Worm (Caenorhabditis elegans): ENCODE data around the gene rig-4.

ce11 chrIV:8006161-8006560, 2.2 kb upstream of the rig-4 start:
- no peak for TF ChIP-seq him-1 (tag; optimal IDR thresholded peaks at IDR 0.05)
- TF ChIP-seq snpc-1.1 (tag; optimal IDR thresholded peaks at IDR 0.05; ENCODE audit: insufficient read depth): no peak
- no peak for TF ChIP-seq aptf-3 (GFP tag; IDR thresholded peaks at IDR 0.05)
- no peak for TF ChIP-seq sea-2 (GFP tag; IDR thresholded peaks at IDR 0.05)
- no peak for TF ChIP-seq mel-28 (tag; optimal IDR thresholded peaks at IDR 0.05; ENCODE audit: borderline replicate concordance)
- TF ChIP-seq ceh-100 (GFP tag; IDR thresholded peaks at IDR 0.05): no peak
- TF ChIP-seq lir-1 (GFP tag; conservative IDR thresholded peaks at IDR 0.05): no peak
- TF ChIP-seq bed-2 (GFP tag; IDR thresholded peaks at IDR 0.05): no peak
